Worm (Caenorhabditis elegans) whole organism, L4 larva: ENCODE results near the gene F53H2.3.

Experiments used
- D1046.2 ChIP-seq: fragments of 200-800 bp; sonication (Bioruptor generic); IDR thresholded peaks from 2 replicates; pipeline ENCODE4 v1.3.6; 2022; ENCODE audit warnings: missing genetic modification characterization, missing compliant biosample characterization
- F37D6.2 ChIP-seq: sonication (generic microtip); optimal IDR thresholded peaks from 2 replicates; lab custom pipeline; 2016; ENCODE audit warnings: mild to moderate bottlenecking, missing genetic modification characterization, missing compliant biosample characterization
- F44E2.7 ChIP-seq: fragments of 200-800 bp; sonication (Bioruptor generic); IDR thresholded peaks from 2 replicates; pipeline ENCODE4 v2.1.2; 2022; ENCODE audit warnings: missing genetic modification characterization, missing compliant biosample characterization
- T26A8.4 ChIP-seq: fragments of 200-800 bp; sonication (Bioruptor generic); IDR thresholded peaks from 2 replicates; pipeline ENCODE4 v1.3.6; 2022; ENCODE audit warnings: missing genetic modification characterization, missing compliant biosample characterization
- Y105C5A.15 ChIP-seq: fragments of 200-800 bp; sonication (Bioruptor generic); IDR thresholded peaks from 2 replicates; pipeline ENCODE4 v1.3.6; 2022; ENCODE audit warnings: missing genetic modification characterization, missing compliant biosample characterization
- aha-1 ChIP-seq: fragments of 150-350 bp; peaks from one replicate; lab custom pipeline; 2014; ENCODE audit warnings: missing biosample characterization, missing genetic modification characterization
- arid-1 ChIP-seq: fragments of 200-800 bp; sonication (Bioruptor generic); conservative IDR thresholded peaks from 2 replicates; pipeline ENCODE4 v1.3.6; 2022; ENCODE audit warnings: missing genetic modification reagents, missing genetic modification characterization, missing compliant biosample characterization
- ceh-20 ChIP-seq: fragments of 200-800 bp; sonication (Bioruptor generic); IDR thresholded peaks from 2 replicates; pipeline ENCODE4 v1.3.6; 2022; ENCODE audit warnings: missing genetic modification reagents, missing genetic modification characterization, missing compliant biosample characterization
- ceh-32 ChIP-seq: sonication (generic microtip); optimal IDR thresholded peaks from 2 replicates; lab custom pipeline; 2016; ENCODE audit warnings: mild to moderate bottlenecking, missing genetic modification characterization, missing compliant biosample characterization; ENCODE audit not compliant: poor library complexity
- ceh-44 ChIP-seq: fragments of 200-800 bp; sonication (Bioruptor generic); IDR thresholded peaks from 2 replicates; pipeline ENCODE4 v1.3.6; 2022; ENCODE audit warnings: missing genetic modification reagents, missing genetic modification characterization, missing compliant biosample characterization
- daf-12 ChIP-seq: fragments of 150-350 bp; optimal IDR thresholded peaks from 2 replicates; lab custom pipeline; 2014; ENCODE audit warnings: missing biosample characterization, missing genetic modification reagents, missing genetic modification characterization
- daf-16 ChIP-seq, 3 experiments: sonication (generic microtip); optimal IDR thresholded peaks; 2 replicates each; lab custom pipeline; 2016 to 2017; ENCODE audit warnings: missing genetic modification characterization in 3 of 3, missing genetic modification reagents in 3 of 3, mild to moderate bottlenecking in 2 of 3, missing compliant biosample characterization in 2 of 3, missing biosample characterization in 1 of 3, moderate library complexity in 1 of 3
- daf-19 ChIP-seq: fragments of 200-800 bp; sonication (Bioruptor generic); conservative IDR thresholded peaks from 2 replicates; pipeline ENCODE4 v1.3.6; 2022; ENCODE audit warnings: missing genetic modification characterization, missing compliant biosample characterization
- dve-1 ChIP-seq: sonication (generic microtip); optimal IDR thresholded peaks from 2 replicates; lab custom pipeline; 2017; ENCODE audit warnings: antibody characterized with exemption, mild to moderate bottlenecking, missing genetic modification characterization, missing compliant biosample characterization; ENCODE audit not compliant: insufficient read depth
- fkh-10 ChIP-seq: fragments of 150-350 bp; optimal IDR thresholded peaks from 2 replicates; lab custom pipeline; 2014; ENCODE audit warnings: missing biosample characterization, missing genetic modification reagents, missing genetic modification characterization
- fos-1 ChIP-seq: fragments of 150-350 bp; optimal IDR thresholded peaks from 2 replicates; lab custom pipeline; 2014; ENCODE audit warnings: missing biosample characterization, missing genetic modification characterization
- hif-1 ChIP-seq, 2 experiments: sonication (generic microtip); optimal IDR thresholded peaks; 2 replicates each; lab custom pipeline; 2016 to 2017; ENCODE audit warnings: missing compliant biosample characterization in 2 of 2, missing genetic modification characterization in 2 of 2, missing genetic modification reagents in 2 of 2, missing genotype in 2 of 2, mild to moderate bottlenecking in 1 of 2
- hlh-11 ChIP-seq: fragments of 200-800 bp; sonication (Bioruptor generic); optimal IDR thresholded peaks from 2 replicates; lab custom pipeline; 2018; ENCODE audit warnings: mild to moderate bottlenecking, missing genetic modification characterization, missing compliant biosample characterization
- hlh-30 ChIP-seq: sonication (generic microtip); optimal IDR thresholded peaks from 2 replicates; lab custom pipeline; 2017; ENCODE audit warnings: antibody characterized with exemption, mild to moderate bottlenecking, missing genetic modification characterization, missing compliant biosample characterization; ENCODE audit not compliant: insufficient read depth
- jun-1 ChIP-seq: fragments of 150-350 bp; optimal IDR thresholded peaks from 2 replicates; lab custom pipeline; 2014; ENCODE audit warnings: missing biosample characterization, missing genetic modification reagents, missing genetic modification characterization
- lim-7 ChIP-seq: fragments of 200-800 bp; sonication (Bioruptor generic); IDR thresholded peaks from 2 replicates; pipeline ENCODE4 v1.3.6; 2022; ENCODE audit warnings: missing genetic modification characterization, missing compliant biosample characterization
- lin-1 ChIP-seq: fragments of 200-800 bp; sonication (Bioruptor generic); IDR thresholded peaks from 2 replicates; pipeline ENCODE4 v1.3.6; 2022; ENCODE audit warnings: missing genetic modification reagents, missing genetic modification characterization, missing compliant biosample characterization
- lin-13 ChIP-seq: fragments of 150-350 bp; optimal IDR thresholded peaks from 2 replicates; lab custom pipeline; 2014; ENCODE audit warnings: missing biosample characterization, missing genetic modification reagents, missing genetic modification characterization
- madf-5 ChIP-seq, 2 experiments: fragments of 200-800 bp; sonication (Bioruptor generic); IDR thresholded peaks; 2 replicates each; pipeline ENCODE4 v1.3.6; 2022; ENCODE audit warnings: missing compliant biosample characterization in 2 of 2, missing genetic modification characterization in 2 of 2
- mdt-29 ChIP-seq: fragments of 200-800 bp; sonication (Bioruptor generic); IDR thresholded peaks from 2 replicates; pipeline ENCODE4 v1.3.6; 2022; ENCODE audit warnings: missing genetic modification reagents, missing genetic modification characterization, missing compliant biosample characterization
- mes-2 ChIP-seq: sonication (generic microtip); optimal IDR thresholded peaks from 2 replicates; lab custom pipeline; 2016; ENCODE audit warnings: missing genotype, mild to moderate bottlenecking, missing genetic modification characterization, missing compliant biosample characterization; ENCODE audit not compliant: poor library complexity, severe bottlenecking
- mxl-2 ChIP-seq: fragments of 200-800 bp; sonication (Bioruptor generic); conservative IDR thresholded peaks from 2 replicates; pipeline ENCODE4 v1.3.6; 2022; ENCODE audit warnings: missing genetic modification reagents, missing genetic modification characterization, missing compliant biosample characterization
- mxl-3 ChIP-seq: fragments of 200-800 bp; sonication (Bioruptor generic); optimal IDR thresholded peaks from 2 replicates; lab custom pipeline; 2018; ENCODE audit warnings: mild to moderate bottlenecking, missing genetic modification characterization, missing compliant biosample characterization
- nhr-10 ChIP-seq: fragments of 150-350 bp; optimal IDR thresholded peaks from 2 replicates; lab custom pipeline; 2014; ENCODE audit warnings: missing biosample characterization, missing genetic modification characterization
- nhr-25 ChIP-seq: sonication (generic microtip); optimal IDR thresholded peaks from 2 replicates; lab custom pipeline; 2017; ENCODE audit warnings: missing genetic modification characterization, mild to moderate bottlenecking, missing compliant biosample characterization, antibody characterized with exemption, moderate library complexity, borderline replicate concordance; ENCODE audit not compliant: insufficient read depth
- nhr-41 ChIP-seq: fragments of 200-800 bp; sonication (Bioruptor generic); IDR thresholded peaks from 2 replicates; pipeline ENCODE4 v1.3.6; 2022; ENCODE audit warnings: missing genetic modification reagents, missing genetic modification characterization, missing compliant biosample characterization
- nhr-42 ChIP-seq: fragments of 200-800 bp; sonication (Bioruptor generic); IDR thresholded peaks from 2 replicates; pipeline ENCODE4 v1.3.6; 2022; ENCODE audit warnings: missing genetic modification characterization, missing compliant biosample characterization
- nhr-76 ChIP-seq: fragments of 150-350 bp; optimal IDR thresholded peaks from 2 replicates; lab custom pipeline; 2014; ENCODE audit warnings: missing biosample characterization, missing genetic modification characterization
- php-3 ChIP-seq: fragments of 200-800 bp; sonication (Bioruptor generic); IDR thresholded peaks from 2 replicates; pipeline ENCODE4 v1.3.6; 2022; ENCODE audit warnings: missing genetic modification reagents, missing genetic modification characterization, missing compliant biosample characterization
- pqm-1 ChIP-seq: sonication (generic microtip); optimal IDR thresholded peaks from 2 replicates; lab custom pipeline; 2017; ENCODE audit warnings: missing biosample characterization, missing genetic modification characterization
- saeg-2 ChIP-seq: fragments of 200-800 bp; sonication (Bioruptor generic); IDR thresholded peaks from 2 replicates; pipeline ENCODE4 v1.3.6; 2022; ENCODE audit warnings: missing genetic modification reagents, missing genetic modification characterization, missing compliant biosample characterization
- sdz-12 ChIP-seq: fragments of 200-800 bp; sonication (Bioruptor generic); optimal IDR thresholded peaks from 2 replicates; lab custom pipeline; 2018; ENCODE audit warnings: mild to moderate bottlenecking, missing genetic modification characterization, missing compliant biosample characterization
- set-16 ChIP-seq: fragments of 200-800 bp; sonication (Bioruptor generic); IDR thresholded peaks from 2 replicates; pipeline ENCODE4 v1.3.6; 2022; ENCODE audit warnings: missing genetic modification reagents, missing genetic modification characterization, missing compliant biosample characterization
- spr-1 ChIP-seq: sonication (generic microtip); optimal IDR thresholded peaks from 2 replicates; lab custom pipeline; 2016; ENCODE audit warnings: mild to moderate bottlenecking, missing genetic modification characterization, missing compliant biosample characterization
- tag-97 ChIP-seq: fragments of 200-800 bp; sonication (Bioruptor generic); IDR thresholded peaks from 2 replicates; pipeline ENCODE4 v1.3.6; 2022; ENCODE audit warnings: missing genetic modification characterization, missing compliant biosample characterization
- tra-1 ChIP-seq: fragments of 200-800 bp; sonication (Bioruptor generic); IDR thresholded peaks from 2 replicates; pipeline ENCODE4 v1.3.6; 2022; ENCODE audit warnings: missing genetic modification reagents, missing genetic modification characterization, missing compliant biosample characterization
- unc-130 ChIP-seq: sonication (generic microtip); optimal IDR thresholded peaks from 2 replicates; lab custom pipeline; 2016; ENCODE audit warnings: missing genetic modification reagents, missing genetic modification characterization, missing compliant biosample characterization
- unc-39 ChIP-seq: sonication (generic microtip); optimal IDR thresholded peaks from 2 replicates; lab custom pipeline; 2017; ENCODE audit warnings: missing biosample characterization, missing genetic modification characterization
- vab-7 ChIP-seq: fragments of 200-800 bp; sonication (Bioruptor generic); IDR thresholded peaks from 2 replicates; pipeline ENCODE4 v1.3.6; 2022; ENCODE audit warnings: missing genetic modification reagents, missing genetic modification characterization, missing compliant biosample characterization
- zfp-2 ChIP-seq: sonication (generic microtip); optimal IDR thresholded peaks from 2 replicates; lab custom pipeline; 2016; ENCODE audit warnings: mild to moderate bottlenecking, missing genetic modification characterization, missing compliant biosample characterization
- ztf-7 ChIP-seq: fragments of 150-350 bp; optimal IDR thresholded peaks from 2 replicates; lab custom pipeline; 2014; ENCODE audit warnings: missing biosample characterization, missing genetic modification characterization

F53H2.3 gene

DNA sequence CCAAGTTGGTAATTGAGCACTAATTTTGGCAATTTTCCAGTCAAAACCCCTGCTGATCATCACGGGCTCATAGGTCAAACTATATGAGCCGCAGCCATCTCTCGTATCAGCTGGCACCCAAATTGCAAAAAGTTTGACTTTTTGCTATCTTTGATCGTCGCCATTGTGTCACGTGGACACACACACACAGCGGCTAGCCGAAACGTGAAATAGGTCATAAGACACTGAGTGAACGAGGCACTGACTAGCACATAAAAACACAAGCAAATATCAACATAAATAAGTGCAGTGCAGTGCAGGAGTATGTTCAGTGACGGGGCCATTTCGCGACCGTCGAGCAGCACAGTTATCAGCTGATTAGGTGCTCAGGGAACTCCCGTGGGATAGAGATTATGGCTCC, 7.2 kb upstream of the F53H2.3 start (continued):
- TF ChIP-seq ceh-32 (tag; lab: Kevin White, UChicago) (no peak), daf-12 (tag; lab: Kevin White, UChicago) (no peak), mxl-2 (no peak; the same call in 1 of the 2 replicates), hlh-30 (tag; lab: Kevin White, UChicago) (peak; percentile 97), mdt-29 (peak; percentile 54; the same call in 1 of the 2 replicates), dve-1 (tag; lab: Kevin White, UChicago) (peak; percentile 84), nhr-10 (tag; lab: Kevin White, UChicago) (no peak), fos-1 (tag; lab: Kevin White, UChicago) (no peak), pqm-1 (tag; lab: Kevin White, UChicago) (peak; percentile 0), saeg-2 (GFP tag; lab: Robert Waterston, UW) (0 out of 2 replicates have a peak, but pooled peaks have one; percentile 27), aha-1 (tag; lab: Kevin White, UChicago) (peak; percentile 2), jun-1 (tag; lab: Kevin White, UChicago) (no peak), ceh-44 (GFP tag; lab: Robert Waterston, UW) (no peak), hlh-11 (tag; lab: Kevin White, UChicago) (peak; percentile 97), ceh-20 (GFP tag; lab: Robert Waterston, UW) (0 out of 2 replicates have a peak, but pooled peaks have one; percentile 43), arid-1 (GFP tag; lab: Robert Waterston, UW) (no peak), mes-2 (tag; lab: Kevin White, UChicago) (peak; percentile 39), F44E2.7 (GFP tag; lab: Robert Waterston, UW) (0 out of 2 replicates have a peak, but pooled peaks have one; percentile 3)

ce11 chrV:20417809-20418208, 6.2 kb upstream of the F53H2.3 start:
- no peak for TF ChIP-seq zfp-2 (tag; lab: Kevin White, UChicago)
- TF ChIP-seq lim-7: no peak
- TF ChIP-seq mes-2 (tag; lab: Kevin White, UChicago): peak; percentile 0
- TF ChIP-seq aha-1 (tag; lab: Kevin White, UChicago): peak; percentile 44
- peak; percentile 32 for TF ChIP-seq dve-1 (tag; lab: Kevin White, UChicago)
- TF ChIP-seq spr-1 (tag; lab: Kevin White, UChicago): no peak
- no peak for TF ChIP-seq nhr-25 (tag; lab: Kevin White, UChicago)
- TF ChIP-seq madf-5 (GFP tag; IDR thresholded peaks at IDR 0.05; lab: Robert Waterston, UW): no peak
- TF ChIP-seq nhr-76: no peak
- TF ChIP-seq saeg-2 (GFP tag; lab: Robert Waterston, UW): no peak
- peak; percentile 31; the same call in 1 of the 2 replicates for TF ChIP-seq set-16 (GFP tag; lab: Robert Waterston, UW)
- no peak for TF ChIP-seq nhr-42 (GFP tag; lab: Robert Waterston, UW)
- no peak for TF ChIP-seq T26A8.4 (GFP tag; lab: Robert Waterston, UW)
- TF ChIP-seq unc-39 (tag; lab: Kevin White, UChicago): no peak
- no peak for TF ChIP-seq tra-1 (GFP tag; lab: Robert Waterston, UW)
- TF ChIP-seq unc-130 (GFP tag; lab: Kevin White, UChicago): no peak
- TF ChIP-seq daf-16 (GFP tag; optimal IDR thresholded peaks at IDR 0.05; lab: Kevin White, UChicago): no peak
- peak; percentile 10 for TF ChIP-seq daf-16 (tag; optimal IDR thresholded peaks at IDR 0.05; lab: Kevin White, UChicago)
- TF ChIP-seq hif-1 (tag; optimal IDR thresholded peaks at IDR 0.05; lab: Kevin White, UChicago): peak in 1 of 2 experiments; percentile 50
- TF ChIP-seq daf-12 (tag; lab: Kevin White, UChicago): no peak
- TF ChIP-seq Y105C5A.15 (GFP tag; lab: Robert Waterston, UW): no peak
- no peak for TF ChIP-seq ceh-20 (GFP tag; lab: Robert Waterston, UW)
- TF ChIP-seq D1046.2 (GFP tag; lab: Robert Waterston, UW): no peak
- TF ChIP-seq sdz-12 (GFP tag; lab: Kevin White, UChicago): no peak
- TF ChIP-seq mxl-3 (GFP tag; lab: Kevin White, UChicago): peak; percentile 10
- TF ChIP-seq nhr-41 (GFP tag; lab: Robert Waterston, UW): no peak
- TF ChIP-seq pqm-1 (tag; lab: Kevin White, UChicago): no peak
- no peak for TF ChIP-seq ztf-7 (tag; lab: Kevin White, UChicago)
- no peak for TF ChIP-seq tag-97 (GFP tag; lab: Robert Waterston, UW)
- no peak for TF ChIP-seq lin-13 (GFP tag; lab: Kevin White, UChicago)
- no peak for TF ChIP-seq lin-1
- TF ChIP-seq daf-19: no peak
- TF ChIP-seq fkh-10 (GFP tag; lab: Kevin White, UChicago): peak; percentile 17
- no peak for TF ChIP-seq fos-1 (tag; lab: Kevin White, UChicago)
- TF ChIP-seq arid-1 (GFP tag; lab: Robert Waterston, UW): no peak
- TF ChIP-seq vab-7 (GFP tag; lab: Robert Waterston, UW): no peak
- TF ChIP-seq F37D6.2 (tag; lab: Kevin White, UChicago): peak; percentile 27
- TF ChIP-seq php-3 (GFP tag; lab: Robert Waterston, UW): no peak
